Worm (Caenorhabditis elegans) whole organism, young adult: Measurements from ENCODE around the gene crh-1.
A peak's percentile ranks its signal among the peaks of the same experiment; 100 is the strongest.

ENCODE experiments used
- B0035.1 ChIP-seq: sonication (generic microtip); optimal IDR thresholded peaks from 2 replicates; lab custom pipeline; 2016; ENCODE audit warnings: missing genetic modification characterization, mild to moderate bottlenecking, missing compliant biosample characterization, missing genotype, missing genetic modification reagents
- F10E7.11 ChIP-seq: sonication (generic microtip); optimal IDR thresholded peaks from 2 replicates; lab custom pipeline; 2017; ENCODE audit warnings: mild to moderate bottlenecking, missing genetic modification characterization, moderate library complexity, missing compliant biosample characterization
- F22D6.2 ChIP-seq: sonication (generic microtip); optimal IDR thresholded peaks from 2 replicates; lab custom pipeline; 2016; ENCODE audit warnings: mild to moderate bottlenecking, missing genetic modification characterization, missing compliant biosample characterization
- F23B12.7 ChIP-seq: sonication (generic microtip); optimal IDR thresholded peaks from 2 replicates; lab custom pipeline; 2017; ENCODE audit warnings: missing genetic modification characterization, mild to moderate bottlenecking, missing compliant biosample characterization, antibody characterized with exemption, moderate library complexity; ENCODE audit not compliant: insufficient read depth
- F33H1.4 ChIP-seq: fragments of 200-800 bp; sonication (Bioruptor generic); IDR thresholded peaks from 2 replicates; pipeline ENCODE4 v1.3.6; 2022; ENCODE audit warnings: missing genetic modification reagents, missing genetic modification characterization, missing compliant biosample characterization
- F37B4.10 ChIP-seq: fragments of 200-800 bp; sonication (Bioruptor generic); IDR thresholded peaks from 2 replicates; pipeline ENCODE4 v1.3.6; 2022; ENCODE audit warnings: missing genetic modification characterization, missing compliant biosample characterization
- F39B2.1 ChIP-seq: fragments of 200-800 bp; sonication (Bioruptor generic); IDR thresholded peaks from 2 replicates; pipeline ENCODE4 v1.3.6; 2022; ENCODE audit warnings: missing genetic modification reagents, missing genetic modification characterization, missing compliant biosample characterization
- F57A8.1 ChIP-seq: fragments of 200-800 bp; sonication (Bioruptor generic); optimal IDR thresholded peaks from 2 replicates; lab custom pipeline; 2018; ENCODE audit warnings: mild to moderate bottlenecking, missing genetic modification characterization, moderate library complexity, missing compliant biosample characterization
- F57C9.4 ChIP-seq: sonication (generic microtip); optimal IDR thresholded peaks from 2 replicates; lab custom pipeline; 2017; ENCODE audit warnings: mild to moderate bottlenecking, missing genetic modification characterization, missing compliant biosample characterization
- K12H6.12 ChIP-seq: fragments of 200-800 bp; sonication (Bioruptor generic); optimal IDR thresholded peaks from 2 replicates; lab custom pipeline; 2018; ENCODE audit warnings: mild to moderate bottlenecking, missing genetic modification characterization, missing compliant biosample characterization
- Y53F4B.3 ChIP-seq: fragments of 200-800 bp; sonication (Bioruptor generic); IDR thresholded peaks from 2 replicates; pipeline ENCODE4 v1.3.6; 2022; ENCODE audit warnings: missing genetic modification reagents, missing genetic modification characterization, missing compliant biosample characterization
- ZK185.1 ChIP-seq: sonication (generic microtip); optimal IDR thresholded peaks from 2 replicates; lab custom pipeline; 2016; ENCODE audit warnings: mild to moderate bottlenecking, missing genetic modification characterization, missing compliant biosample characterization; ENCODE audit not compliant: poor library complexity, severe bottlenecking
- aptf-3 ChIP-seq: fragments of 200-800 bp; sonication (Bioruptor generic); IDR thresholded peaks from 2 replicates; pipeline ENCODE4 v1.3.6; 2022; ENCODE audit warnings: missing genetic modification characterization, missing compliant biosample characterization
- atf-7 ChIP-seq: sonication (generic microtip); optimal IDR thresholded peaks from 2 replicates; lab custom pipeline; 2017; ENCODE audit warnings: mild to moderate bottlenecking, missing genetic modification characterization, missing compliant biosample characterization
- bed-1 ChIP-seq: fragments of 200-800 bp; sonication (Bioruptor generic); IDR thresholded peaks from 2 replicates; pipeline ENCODE4 v1.3.6; 2022; ENCODE audit warnings: missing genetic modification reagents, missing genetic modification characterization, missing compliant biosample characterization
- cebp-1 ChIP-seq, 2 experiments: fragments of 200-800 bp in 1 of 2; sonication (Bioruptor generic) in 1 of 2; sonication (generic microtip) in 1 of 2; IDR thresholded peaks in 1 of 2; optimal IDR thresholded peaks in 1 of 2; 2 replicates each; pipeline versions ENCODE4 v1.3.6 to Lab custom; 2017 to 2022; ENCODE audit warnings: missing compliant biosample characterization in 2 of 2, missing genetic modification characterization in 2 of 2, mild to moderate bottlenecking in 1 of 2, missing genetic modification reagents in 1 of 2, moderate library complexity in 1 of 2
- cebp-2 ChIP-seq: fragments of 200-800 bp; sonication (Bioruptor generic); IDR thresholded peaks from 2 replicates; pipeline ENCODE4 v1.3.6; 2022; ENCODE audit warnings: missing genetic modification characterization, missing compliant biosample characterization
- ceh-58 ChIP-seq: fragments of 200-800 bp; sonication (Bioruptor generic); IDR thresholded peaks from 2 replicates; pipeline ENCODE4 v1.3.6; 2022; ENCODE audit warnings: missing genetic modification characterization, missing compliant biosample characterization
- dox-1 ChIP-seq: fragments of 200-800 bp; sonication (Bioruptor generic); IDR thresholded peaks from 2 replicates; pipeline ENCODE4 v1.3.6; 2022; ENCODE audit warnings: missing genetic modification reagents, missing genetic modification characterization, missing compliant biosample characterization
- egl-18 ChIP-seq: fragments of 200-800 bp; sonication (Bioruptor generic); IDR thresholded peaks from 2 replicates; pipeline ENCODE4 v1.3.6; 2022; ENCODE audit warnings: missing genetic modification reagents, missing genetic modification characterization, missing compliant biosample characterization
- egrh-3 ChIP-seq: fragments of 200-800 bp; sonication (Bioruptor generic); IDR thresholded peaks from 2 replicates; pipeline ENCODE4 v1.3.6; 2022; ENCODE audit warnings: missing genetic modification reagents, missing genetic modification characterization, missing compliant biosample characterization
- ets-4 ChIP-seq: fragments of 200-800 bp; sonication (Bioruptor generic); optimal IDR thresholded peaks from 2 replicates; lab custom pipeline; 2018; ENCODE audit warnings: mild to moderate bottlenecking, missing genetic modification characterization, missing compliant biosample characterization
- fkh-3 ChIP-seq: sonication (generic microtip); optimal IDR thresholded peaks from 2 replicates; lab custom pipeline; 2016; ENCODE audit warnings: mild to moderate bottlenecking, missing genetic modification characterization, missing compliant biosample characterization
- him-1 ChIP-seq: sonication (generic microtip); optimal IDR thresholded peaks from 2 replicates; lab custom pipeline; 2016; ENCODE audit warnings: missing genotype, missing genetic modification reagents, missing genetic modification characterization, missing compliant biosample characterization
- hmg-1.2 ChIP-seq: fragments of 200-800 bp; sonication (Bioruptor generic); IDR thresholded peaks from 2 replicates; pipeline ENCODE4 v1.3.6; 2022; ENCODE audit warnings: missing genetic modification reagents, missing genetic modification characterization, missing compliant biosample characterization
- hsf-1 ChIP-seq: fragments of 200-800 bp; sonication (Bioruptor generic); IDR thresholded peaks from 2 replicates; pipeline ENCODE4 v1.3.6; 2022; ENCODE audit warnings: missing genetic modification reagents, missing genetic modification characterization, missing compliant biosample characterization
- lag-1 ChIP-seq: fragments of 200-800 bp; sonication (Bioruptor generic); IDR thresholded peaks from 2 replicates; pipeline ENCODE4 v1.3.6; 2022; ENCODE audit warnings: missing genetic modification reagents, missing genetic modification characterization, missing compliant biosample characterization
- lin-26 ChIP-seq: fragments of 200-800 bp; sonication (Bioruptor generic); IDR thresholded peaks from 2 replicates; pipeline ENCODE4 v1.3.6; 2022; ENCODE audit warnings: missing genetic modification reagents, missing genetic modification characterization, missing compliant biosample characterization
- lin-35 ChIP-seq, 3 experiments: fragments of 150-350 bp in 2 of 3; sonication (generic microtip) in 1 of 3; optimal IDR thresholded peaks; 2 replicates each; lab custom pipeline; 2014 to 2018; ENCODE audit warnings: missing biosample characterization in 3 of 3, missing genetic modification characterization in 3 of 3, missing genetic modification reagents in 3 of 3
- lsy-27 ChIP-seq: sonication (generic microtip); optimal IDR thresholded peaks from 2 replicates; lab custom pipeline; 2017; ENCODE audit warnings: missing genetic modification characterization, mild to moderate bottlenecking, missing compliant biosample characterization, antibody characterized with exemption, missing genotype, borderline replicate concordance; ENCODE audit not compliant: insufficient read depth
- madf-3 ChIP-seq: fragments of 200-800 bp; sonication (Bioruptor generic); IDR thresholded peaks from 2 replicates; pipeline ENCODE4 v1.3.6; 2022; ENCODE audit warnings: missing genetic modification reagents, missing genetic modification characterization, missing compliant biosample characterization
- madf-8 ChIP-seq: fragments of 200-800 bp; sonication (Bioruptor generic); conservative IDR thresholded peaks from 2 replicates; pipeline ENCODE4 v1.3.6; 2022; ENCODE audit warnings: missing genetic modification reagents, missing genetic modification characterization, missing compliant biosample characterization
- mcd-1 ChIP-seq: fragments of 200-800 bp; sonication (Bioruptor generic); IDR thresholded peaks from 2 replicates; pipeline ENCODE4 v1.3.6; 2022; ENCODE audit warnings: missing genetic modification reagents, missing genetic modification characterization, missing compliant biosample characterization
- mel-28 ChIP-seq: sonication (generic microtip); optimal IDR thresholded peaks from 2 replicates; lab custom pipeline; 2016; ENCODE audit warnings: borderline replicate concordance, mild to moderate bottlenecking, missing genetic modification characterization, missing compliant biosample characterization
- pha-4 ChIP-seq: fragments of 150-350 bp; sonication (generic microtip); optimal IDR thresholded peaks from 2 replicates; lab custom pipeline; 2014; ENCODE audit warnings: missing biosample characterization, missing genetic modification reagents, missing genetic modification characterization
- rpc-1 ChIP-seq, 2 experiments: fragments of 150-350 bp in 1 of 2; sonication (generic microtip) in 1 of 2; optimal IDR thresholded peaks; 2 replicates each; lab custom pipeline; 2014 to 2018; ENCODE audit warnings: missing biosample characterization in 1 of 2, missing genetic modification characterization in 1 of 2, missing genetic modification reagents in 1 of 2, missing genotype in 1 of 2
- snpc-1.1 ChIP-seq: sonication (generic microtip); optimal IDR thresholded peaks from 2 replicates; lab custom pipeline; 2017; ENCODE audit warnings: missing genetic modification characterization, mild to moderate bottlenecking, missing compliant biosample characterization, antibody characterized with exemption, moderate library complexity, missing genotype, missing genetic modification reagents; ENCODE audit not compliant: insufficient read depth
- snpc-3.4 ChIP-seq: sonication (generic microtip); optimal IDR thresholded peaks from 2 replicates; lab custom pipeline; 2017; ENCODE audit warnings: missing genetic modification characterization, mild to moderate bottlenecking, missing compliant biosample characterization, antibody characterized with exemption, moderate library complexity, missing genotype, missing genetic modification reagents
- sptf-2 ChIP-seq: fragments of 200-800 bp; sonication (Bioruptor generic); optimal IDR thresholded peaks from 2 replicates; lab custom pipeline; 2018; ENCODE audit warnings: mild to moderate bottlenecking, missing genetic modification characterization, missing compliant biosample characterization
- tlf-1 ChIP-seq: fragments of 200-800 bp; sonication (Bioruptor generic); optimal IDR thresholded peaks from 2 replicates; lab custom pipeline; 2018; ENCODE audit warnings: mild to moderate bottlenecking, missing genetic modification characterization, missing compliant biosample characterization
- unc-62 ChIP-seq: fragments of 150-350 bp; optimal IDR thresholded peaks from 2 replicates; lab custom pipeline; 2014; ENCODE audit warnings: missing biosample characterization, missing genetic modification reagents, missing genetic modification characterization
- zfh-2 ChIP-seq: fragments of 200-800 bp; sonication (Bioruptor generic); conservative IDR thresholded peaks from 2 replicates; pipeline ENCODE4 v1.3.6; 2022; ENCODE audit warnings: missing genetic modification reagents, missing genetic modification characterization, missing compliant biosample characterization
- zim-3 ChIP-seq: sonication (generic microtip); optimal IDR thresholded peaks from 2 replicates; lab custom pipeline; 2017; ENCODE audit warnings: mild to moderate bottlenecking, missing genetic modification characterization, moderate library complexity, missing compliant biosample characterization
- ztf-22 ChIP-seq: fragments of 200-800 bp; sonication (Bioruptor generic); optimal IDR thresholded peaks from 2 replicates; lab custom pipeline; 2018; ENCODE audit warnings: mild to moderate bottlenecking, missing genetic modification characterization, moderate library complexity, missing compliant biosample characterization

crh-1 gene

ce11 chrIII:11704377-11704978 is 46.9 kb downstream of the crh-1 start:
- TF ChIP-seq snpc-1.1 (tag; lab: Kevin White, UChicago) (no peak), unc-62 (GFP tag; lab: Kevin White, UChicago) (no peak), hmg-1.2 (GFP tag; lab: Robert Waterston, UW) (0 out of 2 replicates have a peak, but pooled peaks have one; percentile 4), lag-1 (no peak), egrh-3 (peak; percentile 92), dox-1 (0 out of 2 replicates have a peak, but pooled peaks have one; percentile 8), mel-28 (no peak), aptf-3 (GFP tag; lab: Robert Waterston, UW) (0 out of 2 replicates have a peak, but pooled peaks have one; percentile 28), hsf-1 (GFP tag; lab: Robert Waterston, UW) (no peak), zfh-2 (GFP tag; lab: Robert Waterston, UW) (peak; percentile 91)

ce11 chrIII:11705930-11706329 is 48.4 kb downstream of the crh-1 start:
- TF ChIP-seq zim-3 = no peak
- no peak for TF ChIP-seq F33H1.4 (GFP tag; lab: Robert Waterston, UW)
- no peak for TF ChIP-seq snpc-3.4 (tag; lab: Kevin White, UChicago)
- 0 out of 2 replicates have a peak, but pooled peaks have one; percentile 20 for TF ChIP-seq lin-26 (GFP tag; lab: Robert Waterston, UW)
- no peak for TF ChIP-seq F57A8.1 (GFP tag; lab: Kevin White, UChicago)
- no peak for TF ChIP-seq cebp-1 (GFP tag; IDR thresholded peaks at IDR 0.05; lab: Robert Waterston, UW)
- TF ChIP-seq cebp-1 (tag; optimal IDR thresholded peaks at IDR 0.05; lab: Kevin White, UChicago) = no peak
- no peak for TF ChIP-seq egl-18
- no peak for TF ChIP-seq sptf-2 (GFP tag; lab: Kevin White, UChicago)
- no peak for TF ChIP-seq aptf-3 (GFP tag; lab: Robert Waterston, UW)
- no peak for TF ChIP-seq atf-7 (tag; lab: Kevin White, UChicago)
- no peak for TF ChIP-seq ceh-58 (GFP tag; lab: Robert Waterston, UW)
- TF ChIP-seq pha-4 (tag; lab: Kevin White, UChicago) = no peak
- TF ChIP-seq lag-1 = no peak
- TF ChIP-seq lsy-27 (tag; lab: Kevin White, UChicago) = no peak
- no peak for TF ChIP-seq him-1 (tag; lab: Kevin White, UChicago)
- no peak for TF ChIP-seq ets-4 (GFP tag; lab: Kevin White, UChicago)
- TF ChIP-seq F22D6.2 (tag; lab: Kevin White, UChicago) = no peak
- TF ChIP-seq ztf-22 (GFP tag; lab: Kevin White, UChicago) = no peak
- no peak for TF ChIP-seq fkh-3 (tag; lab: Kevin White, UChicago)
- no peak for TF ChIP-seq F10E7.11 (tag; lab: Kevin White, UChicago)
- peak; percentile 93 for TF ChIP-seq egrh-3
- TF ChIP-seq ZK185.1 (tag; lab: Kevin White, UChicago) = no peak
- peak; percentile 95 for TF ChIP-seq zfh-2 (GFP tag; lab: Robert Waterston, UW)
- no peak for TF ChIP-seq K12H6.12 (tag; lab: Kevin White, UChicago)
- no peak for TF ChIP-seq F57C9.4 (tag; lab: Kevin White, UChicago)
- no peak for TF ChIP-seq mcd-1 (GFP tag; lab: Robert Waterston, UW)
- no peak for TF ChIP-seq lin-35 (GFP tag; optimal IDR thresholded peaks at IDR 0.05; lab: Kevin White, UChicago)

- no peak for TF ChIP-seq F37B4.10
- TF ChIP-seq madf-8 (GFP tag; lab: Robert Waterston, UW) = no peak
- TF ChIP-seq cebp-2 (GFP tag; lab: Robert Waterston, UW) = no peak
- TF ChIP-seq F39B2.1 (GFP tag; lab: Robert Waterston, UW) = no peak
- TF ChIP-seq tlf-1 (GFP tag; lab: Kevin White, UChicago) = no peak
- no peak for TF ChIP-seq rpc-1 (optimal IDR thresholded peaks at IDR 0.05; lab: Kevin White, UChicago)
- TF ChIP-seq rpc-1 (tag; optimal IDR thresholded peaks at IDR 0.05; lab: Kevin White, UChicago) = no peak
- no peak for TF ChIP-seq madf-3 (GFP tag; lab: Robert Waterston, UW)
- TF ChIP-seq Y53F4B.3 = no peak
- TF ChIP-seq bed-1 = no peak
- TF ChIP-seq hsf-1 (GFP tag; lab: Robert Waterston, UW) = no peak
- TF ChIP-seq pha-4 (tag; lab: Kevin White, UChicago) = no peak
- no peak for TF ChIP-seq F23B12.7 (tag; lab: Kevin White, UChicago)
- TF ChIP-seq unc-62 (GFP tag; lab: Kevin White, UChicago) = no peak
- TF ChIP-seq B0035.1 (tag; lab: Kevin White, UChicago) = no peak
These were observed 49.1 kb downstream of the crh-1 start, which contains the start of gene col-96 for ce11 chrIII:11706665-11707064. Gene col-96, minus strand, starts transcription at chrIII:11706765.
